Fruit fly (Drosophila melanogaster) ovary, adult (tissue): ENCODE measurements around the gene CG6830.
A peak's percentile ranks its signal among the peaks of the same experiment; 100 is the strongest.

ENCODE experiments used
- CG17801 ChIP-seq: fragments of 200-800 bp; optimal IDR thresholded peaks from 2 replicates; lab custom pipeline; 2019; ENCODE audit warnings: missing biosample characterization, mild to moderate bottlenecking, missing genetic modification characterization, moderate library complexity; ENCODE audit not compliant: partially characterized antibody

CG6830 gene

DNA sequence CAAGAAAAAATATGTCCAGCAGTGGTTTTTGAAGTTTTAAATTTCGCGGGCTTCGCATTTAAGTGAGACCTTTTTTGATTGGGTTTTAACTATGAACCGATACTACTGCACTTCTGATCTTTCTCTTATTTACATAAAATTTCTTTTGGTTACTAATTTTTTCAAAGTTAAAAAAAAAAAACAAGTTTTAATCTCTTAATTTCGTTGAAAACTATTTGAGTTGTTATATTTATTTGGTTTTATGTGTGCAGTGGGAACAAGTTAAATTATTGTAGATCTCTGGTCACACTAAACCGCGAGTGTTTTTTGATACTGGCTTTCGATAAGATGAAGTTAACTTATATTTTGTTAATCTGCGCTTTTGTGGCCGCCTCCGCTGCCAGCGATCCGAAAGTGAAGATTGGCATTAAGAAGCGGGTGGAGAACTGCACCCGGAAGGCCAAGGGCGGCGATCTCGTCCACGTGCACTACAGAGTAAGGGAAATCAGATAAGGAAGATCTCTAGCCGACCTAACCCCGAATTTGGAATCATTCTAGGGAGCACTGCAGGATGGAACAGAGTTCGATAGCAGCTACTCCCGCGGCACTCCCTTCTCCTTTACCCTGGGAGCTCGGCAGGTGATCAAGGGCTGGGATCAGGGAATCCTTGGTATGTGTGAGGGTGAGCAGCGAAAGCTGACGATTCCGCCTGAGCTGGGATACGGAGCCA, 10.0 kb downstream of the CG6830 start, which contains the start of gene CG14715:
TSS of gene CG14715 (plus strand) at position 267 of the 709 bp plus-strand sequence.
- TF ChIP-seq CG17801 (GFP tag; lab: Kevin White, UChicago), result no peak

DNA sequence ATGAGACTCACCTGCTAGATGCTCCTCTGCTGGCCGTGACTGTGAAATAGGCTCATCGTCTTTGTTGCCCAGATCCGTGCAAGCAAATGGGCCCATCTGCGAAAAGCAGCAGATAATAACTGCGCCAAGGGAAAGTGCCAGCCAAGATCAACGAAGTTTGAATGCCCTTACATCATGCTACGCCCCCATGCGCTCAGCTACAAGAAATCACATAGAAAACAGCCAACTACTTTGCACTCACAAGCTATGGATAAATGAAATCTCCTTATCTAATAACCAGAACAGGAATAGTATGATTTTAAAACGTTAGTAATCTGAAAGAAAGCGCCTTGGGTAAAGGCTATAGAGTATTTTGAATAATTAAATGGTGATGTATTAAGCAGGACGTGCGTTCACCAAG, 12.4 kb downstream of the CG6830 start:
- TF ChIP-seq CG17801 (GFP tag; lab: Kevin White, UChicago), result no peak

dm6 chr3R:11670888-11671287, 13.3 kb downstream of the CG6830 start:
- TF ChIP-seq CG17801 (GFP tag; lab: Kevin White, UChicago), result no peak

DNA sequence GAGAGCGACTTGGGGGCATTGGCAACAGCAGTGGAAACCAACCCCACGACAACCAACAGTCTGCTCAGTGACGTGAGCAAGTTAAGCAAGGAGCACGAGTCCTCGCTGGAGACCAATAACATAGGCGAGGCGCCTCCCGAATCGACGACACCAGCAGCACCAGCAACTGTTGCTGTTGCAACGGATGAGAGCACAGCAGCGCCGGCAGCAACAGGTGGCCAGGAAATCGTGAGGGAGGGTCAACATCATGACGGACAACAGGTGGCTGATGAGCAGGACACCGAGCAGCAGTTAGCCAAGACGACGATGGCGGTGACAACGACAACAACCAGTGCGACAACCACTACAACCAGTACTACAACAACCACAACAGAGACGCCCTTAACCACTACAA, 14.2 kb downstream of the CG6830 start:
- TF ChIP-seq CG17801 (GFP tag; lab: Kevin White, UChicago), result no peak

DNA sequence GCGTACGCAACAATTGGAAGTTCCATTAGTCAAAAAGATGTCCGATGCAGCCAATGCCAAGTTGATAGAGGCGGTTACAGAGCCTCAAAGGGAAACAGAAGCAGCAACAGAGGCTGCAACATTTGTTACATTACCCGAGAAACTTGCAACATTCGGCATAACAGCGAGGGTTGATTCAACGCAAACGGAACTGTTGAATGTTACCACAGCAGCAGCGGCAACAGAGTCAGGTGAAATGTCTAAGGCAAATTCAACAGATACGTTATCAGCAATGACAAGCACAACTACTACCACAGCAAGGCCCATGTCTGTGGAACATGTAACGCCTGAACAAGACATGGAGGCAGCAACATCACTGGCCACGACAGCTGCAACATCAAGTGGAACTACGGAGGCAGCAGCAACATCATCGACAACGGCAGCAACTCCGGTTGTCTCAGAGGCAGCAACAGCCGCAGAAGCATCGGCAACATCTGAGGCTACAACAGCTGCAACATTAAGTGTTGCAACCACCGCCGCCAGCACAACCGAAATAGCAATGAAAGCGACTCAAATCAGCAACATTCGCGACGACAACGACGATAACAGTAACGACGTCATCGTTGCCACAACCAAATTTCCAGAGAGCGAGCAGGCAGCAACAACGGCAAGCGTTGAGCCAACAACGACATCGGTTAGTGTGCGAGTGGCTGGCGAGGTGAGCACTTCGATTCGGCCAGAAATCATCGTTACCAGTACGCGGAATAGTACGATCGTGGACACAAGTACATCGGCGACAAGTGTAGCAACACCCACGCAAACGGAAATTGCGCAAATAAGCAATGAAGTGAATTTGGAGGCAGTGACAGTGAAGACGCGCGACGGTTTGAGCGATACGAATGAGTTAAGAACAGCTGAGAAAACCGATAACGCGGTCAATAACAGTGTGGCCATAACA, 14.9 kb downstream of the CG6830 start:
- no peak for TF ChIP-seq CG17801 (GFP tag; lab: Kevin White, UChicago)

- TF ChIP-seq CG17801 (GFP tag; lab: Kevin White, UChicago), result no peak
These were observed 18.0 kb downstream of the CG6830 start for dm6 chr3R:11665925-11666687.

DNA sequence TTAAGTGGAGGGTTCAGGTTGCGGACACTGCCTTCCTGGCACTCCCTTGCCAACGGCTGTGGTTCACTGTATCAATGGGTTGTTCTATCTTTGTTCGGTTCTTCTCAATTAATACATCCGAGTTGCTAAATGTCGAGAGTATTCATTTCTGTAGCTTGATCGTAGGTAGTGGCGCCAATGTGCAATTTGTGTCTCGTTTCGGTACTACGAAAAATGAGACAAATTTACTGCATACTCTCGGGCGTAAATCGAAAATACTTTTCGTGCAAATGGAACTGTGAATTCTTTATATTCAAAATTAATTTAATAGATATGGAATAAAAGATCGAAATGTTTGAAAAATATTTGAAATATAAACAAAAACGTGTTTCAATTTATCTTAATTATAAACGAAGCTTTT, 18.6 kb downstream of the CG6830 start:
- no peak for TF ChIP-seq CG17801 (GFP tag; lab: Kevin White, UChicago)

dm6 chr3R:11663441-11663840, 20.7 kb downstream of the CG6830 start:
- no peak for TF ChIP-seq CG17801 (GFP tag; lab: Kevin White, UChicago)

dm6 chr3R:11662617-11663016, 21.5 kb downstream of the CG6830 start:
- TF ChIP-seq CG17801 (GFP tag; lab: Kevin White, UChicago), result no peak

- TF ChIP-seq CG17801 (GFP tag; lab: Kevin White, UChicago), result peak; percentile 83
These were observed 22.4 kb downstream of the CG6830 start for dm6 chr3R:11661712-11662111.

dm6 chr3R:11661187-11661586, 23.0 kb downstream of the CG6830 start:
- TF ChIP-seq CG17801 (GFP tag; lab: Kevin White, UChicago), result no peak

dm6 chr3R:11657786-11658193, 26.4 kb downstream of the CG6830 start:
- no peak for TF ChIP-seq CG17801 (GFP tag; lab: Kevin White, UChicago)

- peak; percentile 97 for TF ChIP-seq CG17801 (GFP tag; lab: Kevin White, UChicago)
These were observed 27.4 kb downstream of the CG6830 start for dm6 chr3R:11656614-11657216.

dm6 chr3R:11655873-11656374, 28.2 kb downstream of the CG6830 start, which contains the start of gene CG42327:
TSS of gene CG42327 (plus strand) at chr3R:11656149.
- peak; percentile 87 for TF ChIP-seq CG17801 (GFP tag; lab: Kevin White, UChicago)
